Fruit fly (Drosophila melanogaster): ENCODE measurements around the gene spict.

Gene spict

DNA sequence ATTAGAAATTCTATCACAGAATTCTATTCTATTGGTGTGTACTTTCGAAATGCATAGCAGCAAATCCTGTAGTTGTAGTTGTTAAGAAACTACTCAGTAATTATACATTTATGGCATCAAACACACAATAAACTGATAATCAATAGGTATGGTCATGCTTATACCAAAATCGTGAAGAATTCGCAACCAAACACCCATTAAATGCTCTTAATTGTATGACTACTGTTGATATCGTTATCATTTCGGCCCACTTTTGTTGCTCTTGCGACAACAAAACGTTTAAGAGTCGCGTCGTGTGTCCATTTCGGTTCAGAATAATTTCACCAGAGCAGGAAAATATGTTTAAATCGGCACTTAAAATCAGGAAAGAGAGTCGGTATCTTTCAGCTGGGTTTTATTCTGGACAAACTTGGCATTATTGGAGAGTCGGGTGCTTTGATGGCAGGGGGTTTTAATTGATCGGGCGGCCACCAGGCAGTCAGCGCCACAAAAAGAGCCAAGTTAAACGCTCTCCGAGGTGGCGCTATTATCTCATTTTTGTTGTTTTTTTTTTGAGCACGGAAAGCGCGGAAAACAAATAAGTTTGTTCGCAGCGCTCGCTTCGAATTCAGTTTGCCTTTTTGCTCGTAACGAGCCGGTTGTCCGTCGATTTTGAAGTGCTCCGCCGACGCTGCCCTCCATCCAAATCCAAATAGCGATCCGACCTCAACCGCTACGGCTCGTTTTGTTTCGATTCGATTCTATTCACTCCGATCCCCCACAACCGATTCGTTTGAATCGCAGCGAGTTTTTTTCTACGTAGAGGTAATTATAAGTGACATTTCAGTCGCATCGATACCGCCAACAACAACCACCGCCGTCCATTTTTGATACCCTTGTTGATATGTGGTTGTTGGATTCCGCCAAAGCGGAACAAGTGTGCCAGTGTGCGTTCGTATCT is 14.2 kb downstream of the spict start, which contains the start of gene MRP (continued):
- TF ChIP-seq Trl (optimal IDR thresholded peaks at IDR 0.05) (peak in 1 of 2 experiments; percentile 83), Trl (GFP tag; optimal IDR thresholded peaks at IDR 0.05) (no peak), Bgb (GFP tag; IDR thresholded peaks at IDR 0.05; ENCODE audit: partially characterized antibody) (peak; percentile 64), exex (tag; optimal IDR thresholded peaks at IDR 0.05) (peak; percentile 91), Fer1 (GFP tag; optimal IDR thresholded peaks at IDR 0.05) (peak; percentile 59), jing (GFP tag; optimal IDR thresholded peaks at IDR 0.05) (no peak), CG15011 (GFP tag; optimal IDR thresholded peaks at IDR 0.05) (no peak), Rfx (GFP tag; IDR thresholded peaks at IDR 0.05) (peak; percentile 34; the same call in 1 of the 2 replicates), CG2199 (GFP tag; IDR thresholded peaks at IDR 0.05) (peak; percentile 73; the same call in 2 of the 3 replicates), CG34376 (GFP tag; optimal IDR thresholded peaks at IDR 0.05) (peak; percentile 63), BtbVII (GFP tag; optimal IDR thresholded peaks at IDR 0.05) (peak; percentile 4), CG9609 (GFP tag; optimal IDR thresholded peaks at IDR 0.05) (no peak), br (optimal IDR thresholded peaks at IDR 0.05) (no peak), otp (GFP tag; IDR thresholded peaks at IDR 0.05) (no peak), Antp (GFP tag; optimal IDR thresholded peaks at IDR 0.05) (no peak), HLH54F (GFP tag; optimal IDR thresholded peaks at IDR 0.05) (no peak), CG17385 (GFP tag; optimal IDR thresholded peaks at IDR 0.05) (no peak), CG5953 (GFP tag; IDR thresholded peaks at IDR 0.05) (peak; percentile 44; the same call in 1 of the 2 replicates), so (GFP tag; IDR thresholded peaks at IDR 0.05) (peak; percentile 59; the same call in 1 of the 3 replicates), cad (GFP tag; optimal IDR thresholded peaks at IDR 0.05) (no peak), CG6175 (GFP tag; IDR thresholded peaks at IDR 0.05) (peak; percentile 11; the same call in 1 of the 3 replicates), CG16813 (GFP tag; IDR thresholded peaks at IDR 0.05; ENCODE audit: partially characterized antibody) (0 out of 3 replicates have a peak, but pooled peaks have one; percentile 24), CG4360 (GFP tag; IDR thresholded peaks at IDR 0.05) (peak; percentile 87), CG2129 (GFP tag; IDR thresholded peaks at IDR 0.05; ENCODE audit: partially characterized antibody) (no peak), CG6689 (GFP tag; IDR thresholded peaks at IDR 0.05) (no peak), mam (GFP tag; optimal IDR thresholded peaks at IDR 0.05) (no peak), CG13624 (GFP tag; optimal IDR thresholded peaks at IDR 0.05) (no peak), CG14014 (GFP tag; IDR thresholded peaks at IDR 0.05) (0 out of 2 replicates have a peak, but pooled peaks have one; percentile 10), sna (GFP tag; IDR thresholded peaks at IDR 0.05; ENCODE audit: partially characterized antibody) (0 out of 2 replicates have a peak, but pooled peaks have one; percentile 24), mirr (GFP tag; optimal IDR thresholded peaks at IDR 0.05) (peak; percentile 58), unc-4 (GFP tag; IDR thresholded peaks at IDR 0.05; ENCODE audit: partially characterized antibody) (peak; percentile 41; the same call in 1 of the 2 replicates), CG11695 (GFP tag; IDR thresholded peaks at IDR 0.05) (no peak), CG18262 (tag; optimal IDR thresholded peaks at IDR 0.05) (no peak), hbn (GFP tag; IDR thresholded peaks at IDR 0.05; ENCODE audit: partially characterized antibody) (no peak), eyg (GFP tag; optimal IDR thresholded peaks at IDR 0.05) (no peak), CG4730 (GFP tag; IDR thresholded peaks at IDR 0.05) (no peak), CG15514 (GFP tag; optimal IDR thresholded peaks at IDR 0.05) (no peak), hth (optimal IDR thresholded peaks at IDR 0.05) (no peak), Med (GFP tag) (peak; percentile 93), grn (GFP tag; optimal IDR thresholded peaks at IDR 0.05) (peak; percentile 26), sc (optimal IDR thresholded peaks at IDR 0.05) (no peak), sc (GFP tag; optimal IDR thresholded peaks at IDR 0.05) (no peak), CG17612 (GFP tag; IDR thresholded peaks at IDR 0.05) (no peak), Dll (GFP tag; IDR thresholded peaks at IDR 0.05; ENCODE audit: partially characterized antibody) (0 out of 4 replicates have a peak, but pooled peaks have one; percentile 39), Chrac-16 (GFP tag; optimal IDR thresholded peaks at IDR 0.05) (no peak), Drgx (GFP tag; IDR thresholded peaks at IDR 0.05) (peak; percentile 49; the same call in 1 of the 2 replicates), her (GFP tag; optimal IDR thresholded peaks at IDR 0.05) (peak; percentile 8), CG10462 (GFP tag; optimal IDR thresholded peaks at IDR 0.05) (no peak), sqz (GFP tag; optimal IDR thresholded peaks at IDR 0.05) (peak; percentile 69), bowl (GFP tag; IDR thresholded peaks at IDR 0.05) (no peak)
